Worm (Caenorhabditis elegans): Measurements from ENCODE around the gene F53C3.4.

ce11 chrII:3894755-3895154 is 6.5 kb upstream of the F53C3.4 start, which contains the start of gene F53C3.7:
- TF ChIP-seq egl-18 (GFP tag; IDR thresholded peaks at IDR 0.05) (no peak), pha-4 (tag; optimal IDR thresholded peaks at IDR 0.05) (no peak), ceh-79 (tag; optimal IDR thresholded peaks at IDR 0.05) (no peak), ztf-6 (GFP tag; IDR thresholded peaks at IDR 0.05) (no peak), snpc-4 (GFP tag; optimal IDR thresholded peaks at IDR 0.05) (no peak), snpc-4 (tag; optimal IDR thresholded peaks at IDR 0.05) (no peak), ztf-26 (tag; optimal IDR thresholded peaks at IDR 0.05) (no peak), him-1 (tag; optimal IDR thresholded peaks at IDR 0.05) (no peak), nfya-2 (GFP tag; IDR thresholded peaks at IDR 0.05) (no peak), bed-2 (GFP tag; IDR thresholded peaks at IDR 0.05) (no peak)

Data from whole organism, young adult.